Worm (Caenorhabditis elegans) whole organism, L4 larva: Measurements from ENCODE around the gene T19C3.6.

Experiments
- T26A8.4 ChIP-seq: fragments of 200-800 bp; sonication (Bioruptor generic); IDR thresholded peaks from 2 replicates; pipeline ENCODE4 v1.3.6; 2022; ENCODE audit warnings: missing genetic modification characterization, missing compliant biosample characterization
- aly-2 ChIP-seq: sonication (generic microtip); optimal IDR thresholded peaks from 2 replicates; lab custom pipeline; 2018; ENCODE audit warnings: missing biosample characterization, missing genetic modification characterization
- ceh-28 ChIP-seq: fragments of 150-350 bp; optimal IDR thresholded peaks from 2 replicates; lab custom pipeline; 2014; ENCODE audit warnings: missing biosample characterization, missing genetic modification reagents, missing genetic modification characterization
- dpl-1 ChIP-seq: fragments of 150-350 bp; optimal IDR thresholded peaks from 2 replicates; lab custom pipeline; 2014; ENCODE audit warnings: missing biosample characterization, missing genetic modification reagents, missing genetic modification characterization
- fos-1 ChIP-seq: fragments of 150-350 bp; optimal IDR thresholded peaks from 2 replicates; lab custom pipeline; 2014; ENCODE audit warnings: missing biosample characterization, missing genetic modification characterization
- lin-15B ChIP-seq: fragments of 150-350 bp; sonication (generic microtip); optimal IDR thresholded peaks from 3 replicates; lab custom pipeline; 2014; ENCODE audit warnings: missing biosample characterization, missing genetic modification characterization
- nhr-28 ChIP-seq: fragments of 150-350 bp; optimal IDR thresholded peaks from 2 replicates; lab custom pipeline; 2014; ENCODE audit warnings: missing biosample characterization, missing genetic modification characterization
- nhr-77 ChIP-seq: fragments of 150-350 bp; optimal IDR thresholded peaks from 2 replicates; lab custom pipeline; 2014; ENCODE audit warnings: missing biosample characterization, missing genetic modification characterization
- rbr-2 ChIP-seq: sonication (generic microtip); optimal IDR thresholded peaks from 2 replicates; lab custom pipeline; 2016; ENCODE audit warnings: missing genotype, missing genetic modification characterization, missing compliant biosample characterization
- unc-62 ChIP-seq, 3 experiments: fragments of 150-350 bp in 1 of 3; sonication (generic microtip); optimal IDR thresholded peaks in 2 of 3; peaks in 1 of 3; 1 replicate in 1 of 3; 2 replicates in 2 of 3; lab custom pipeline; 2014 to 2017; ENCODE audit warnings: missing biosample characterization in 3 of 3, missing genetic modification characterization in 3 of 3, missing genetic modification reagents in 3 of 3, missing genotype in 1 of 3
- zag-1 ChIP-seq: fragments of 150-350 bp; optimal IDR thresholded peaks from 2 replicates; lab custom pipeline; 2014; ENCODE audit warnings: missing biosample characterization, missing genetic modification characterization

DNA sequence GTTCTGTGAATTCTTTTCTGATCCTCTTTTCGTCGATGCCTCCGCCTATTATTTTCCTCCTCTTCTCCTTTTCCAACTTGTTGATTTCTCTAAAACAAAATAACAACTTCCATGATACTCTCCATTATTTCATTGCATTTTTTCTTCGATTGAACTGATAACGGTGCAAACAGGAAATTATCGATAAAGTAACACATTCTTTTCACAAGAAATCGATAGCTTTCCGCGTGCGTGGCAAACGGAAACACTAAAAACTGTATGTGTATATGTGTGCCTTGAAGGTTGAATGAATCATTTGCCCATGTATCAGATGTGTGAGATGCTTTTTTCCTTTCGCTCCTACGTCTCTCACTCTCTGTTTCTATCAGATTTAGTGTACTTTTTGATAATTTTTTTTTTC, 20.3 kb upstream of the T19C3.6 start:
- no peak for TF ChIP-seq rbr-2 (tag; lab: Kevin White, UChicago)
- TF ChIP-seq zag-1 (tag; lab: Kevin White, UChicago) = no peak
- TF ChIP-seq nhr-28 (tag; lab: Kevin White, UChicago) = peak; percentile 78
- no peak for TF ChIP-seq dpl-1 (GFP tag; lab: Kevin White, UChicago)
- TF ChIP-seq lin-15B (tag; lab: Kevin White, UChicago) = no peak
- TF ChIP-seq T26A8.4 (GFP tag; lab: Robert Waterston, UW) = no peak
- no peak for TF ChIP-seq unc-62 (GFP tag; optimal IDR thresholded peaks at IDR 0.05 in 1 of 2; lab: Kevin White, UChicago)
- TF ChIP-seq unc-62 (tag; optimal IDR thresholded peaks at IDR 0.05; lab: Kevin White, UChicago) = no peak
- no peak for TF ChIP-seq fos-1 (tag; lab: Kevin White, UChicago)
- no peak for TF ChIP-seq aly-2 (tag; lab: Kevin White, UChicago)
- TF ChIP-seq nhr-77 (tag; lab: Kevin White, UChicago) = peak; percentile 18
- TF ChIP-seq ceh-28 (tag; lab: Kevin White, UChicago) = peak; percentile 6
